Fruit fly (Drosophila melanogaster): ENCODE measurements around the gene CG7215.

The CG7215 gene

dm6 chr3R:18125023-18125630 is 41.9 kb downstream of the CG7215 start (continued):
- no peak for TF ChIP-seq nerfin-2 (GFP tag; IDR thresholded peaks at IDR 0.05; ENCODE audit: partially characterized antibody)
- peak; percentile 59 for TF ChIP-seq CG8924 (tag; optimal IDR thresholded peaks at IDR 0.05)
- TF ChIP-seq CG4820 (GFP tag; optimal IDR thresholded peaks at IDR 0.05), result peak; percentile 78
- TF ChIP-seq toy (GFP tag; IDR thresholded peaks at IDR 0.05), result peak; percentile 45; the same call in 1 of the 2 replicates
- no peak for TF ChIP-seq CG7745 (tag; optimal IDR thresholded peaks at IDR 0.05)
- TF ChIP-seq NK7.1 (GFP tag; optimal IDR thresholded peaks at IDR 0.05), result peak; percentile 64
- TF ChIP-seq trem (tag; optimal IDR thresholded peaks at IDR 0.05), result peak; percentile 29
- TF ChIP-seq wor (GFP tag; IDR thresholded peaks at IDR 0.05), result no peak; the same call in 1 of the 2 replicates
- no peak for TF ChIP-seq Tbp (GFP tag; optimal IDR thresholded peaks at IDR 0.05)
- peak; percentile 92 for TF ChIP-seq NFAT (GFP tag; IDR thresholded peaks at IDR 0.05)
- TF ChIP-seq Spps (tag; optimal IDR thresholded peaks at IDR 0.05), result peak; percentile 52
- TF ChIP-seq Aef1 (GFP tag; IDR thresholded peaks at IDR 0.05), result peak; percentile 88
- peak; percentile 61 for TF ChIP-seq crc (GFP tag; optimal IDR thresholded peaks at IDR 0.05)
- TF ChIP-seq mam (GFP tag; optimal IDR thresholded peaks at IDR 0.05), result peak; percentile 78
- TF ChIP-seq Atf3 (GFP tag; optimal IDR thresholded peaks at IDR 0.05), result peak; percentile 37
- TF ChIP-seq CG16813 (GFP tag; IDR thresholded peaks at IDR 0.05; ENCODE audit: partially characterized antibody), result no peak
- TF ChIP-seq knrl (GFP tag; IDR thresholded peaks at IDR 0.05; ENCODE audit: partially characterized antibody), result no peak
- peak; percentile 18 for TF ChIP-seq tup (GFP tag; optimal IDR thresholded peaks at IDR 0.05)
- TF ChIP-seq emc (GFP tag; optimal IDR thresholded peaks at IDR 0.05), result no peak
- peak; percentile 83 for TF ChIP-seq CG14014 (GFP tag; IDR thresholded peaks at IDR 0.05)
- TF ChIP-seq cato (GFP tag; optimal IDR thresholded peaks at IDR 0.05; ENCODE audit: borderline replicate concordance), result peak; percentile 42
- TF ChIP-seq CG9817 (tag; optimal IDR thresholded peaks at IDR 0.05), result peak; percentile 74
- TF ChIP-seq kay (GFP tag; optimal IDR thresholded peaks at IDR 0.05), result peak; percentile 61
- peak; percentile 96 for TF ChIP-seq Ets65A (GFP tag)
- no peak for TF ChIP-seq CG7963 (GFP tag; IDR thresholded peaks at IDR 0.05; ENCODE audit: partially characterized antibody)
- peak; percentile 77 for TF ChIP-seq phol (tag; optimal IDR thresholded peaks at IDR 0.05)
- peak; percentile 80 for TF ChIP-seq CG14050 (GFP tag; IDR thresholded peaks at IDR 0.05)
- peak; percentile 48 for TF ChIP-seq CG11723 (GFP tag; optimal IDR thresholded peaks at IDR 0.05)
- TF ChIP-seq danr (GFP tag; IDR thresholded peaks at IDR 0.05), result peak; percentile 92
- TF ChIP-seq Ptx1 (GFP tag; IDR thresholded peaks at IDR 0.05), result peak; percentile 97
- TF ChIP-seq Elba2 (GFP tag; optimal IDR thresholded peaks at IDR 0.05), result no peak
- TF ChIP-seq fd3F (GFP tag; optimal IDR thresholded peaks at IDR 0.05), result peak; percentile 64
- TF ChIP-seq CG10979 (tag; optimal IDR thresholded peaks at IDR 0.05), result peak; percentile 77
- TF ChIP-seq Stat92E (GFP tag; optimal IDR thresholded peaks at IDR 0.05), result no peak
- TF ChIP-seq CG3847 (GFP tag; IDR thresholded peaks at IDR 0.05), result peak; percentile 72
- TF ChIP-seq CG12155 (GFP tag; optimal IDR thresholded peaks at IDR 0.05), result peak; percentile 69
- peak; percentile 57 for TF ChIP-seq CG31388 (GFP tag; optimal IDR thresholded peaks at IDR 0.05)
- no peak for TF ChIP-seq CG13894 (tag; optimal IDR thresholded peaks at IDR 0.05)
- TF ChIP-seq Jarid2 (GFP tag; optimal IDR thresholded peaks at IDR 0.05), result no peak
- peak; percentile 90 for TF ChIP-seq CG18262 (tag; optimal IDR thresholded peaks at IDR 0.05)
- no peak for TF ChIP-seq eve (GFP tag; optimal IDR thresholded peaks at IDR 0.05)
- peak; percentile 94 for TF ChIP-seq grau (tag; optimal IDR thresholded peaks at IDR 0.05)
- peak; percentile 95 for TF ChIP-seq pnt (GFP tag; optimal IDR thresholded peaks at IDR 0.05)
- peak; percentile 74 for TF ChIP-seq pb (GFP tag; optimal IDR thresholded peaks at IDR 0.05)
- no peak for TF ChIP-seq sug (tag; optimal IDR thresholded peaks at IDR 0.05)
- peak; percentile 43 for TF ChIP-seq Hr3 (GFP tag; optimal IDR thresholded peaks at IDR 0.05)
- TF ChIP-seq Ada2b (GFP tag; IDR thresholded peaks at IDR 0.05), result peak; percentile 83
- peak; percentile 97 for TF ChIP-seq Gug (GFP tag; IDR thresholded peaks at IDR 0.05)
- TF ChIP-seq grn (GFP tag; optimal IDR thresholded peaks at IDR 0.05), result peak; percentile 58
- peak; percentile 58 for TF ChIP-seq CG1647 (GFP tag; optimal IDR thresholded peaks at IDR 0.05)
- peak; percentile 94 for TF ChIP-seq CG32772 (GFP tag; IDR thresholded peaks at IDR 0.05)
